Worm (Caenorhabditis elegans) whole organism, L1 larva: ENCODE data around the gene coa-7.

Experiments
- dpl-1 ChIP-seq, 3 experiments: fragments of 150-350 bp in 2 of 3; sonication (generic microtip) in 1 of 3; optimal IDR thresholded peaks; 2 replicates each; lab custom pipeline; 2014 to 2017; ENCODE audit warnings: missing biosample characterization in 3 of 3, missing genetic modification characterization in 3 of 3, missing genetic modification reagents in 3 of 3
- egl-13 ChIP-seq: sonication (generic microtip); optimal IDR thresholded peaks from 2 replicates; lab custom pipeline; 2016; ENCODE audit warnings: missing genotype, missing genetic modification reagents, missing genetic modification characterization, missing compliant biosample characterization
- fos-1 ChIP-seq: fragments of 150-350 bp; optimal IDR thresholded peaks from 2 replicates; lab custom pipeline; 2014; ENCODE audit warnings: missing biosample characterization, missing genetic modification characterization
- grh-1 ChIP-seq: fragments of 200-800 bp; sonication (Bioruptor generic); IDR thresholded peaks from 2 replicates; pipeline ENCODE4 v1.3.6; 2022; ENCODE audit warnings: missing genetic modification reagents, missing genetic modification characterization, missing compliant biosample characterization
- lin-35 ChIP-seq, 2 experiments: fragments of 150-350 bp; optimal IDR thresholded peaks; 2 replicates each; lab custom pipeline; 2014; ENCODE audit warnings: missing biosample characterization in 2 of 2, missing genetic modification characterization in 2 of 2, missing genetic modification reagents in 2 of 2
- lsy-2 ChIP-seq, 2 experiments: fragments of 150-350 bp; optimal IDR thresholded peaks; 2 replicates each; lab custom pipeline; 2014; ENCODE audit warnings: missing biosample characterization in 2 of 2, missing genetic modification characterization in 2 of 2
- nhr-11 ChIP-seq: fragments of 150-350 bp; optimal IDR thresholded peaks from 2 replicates; lab custom pipeline; 2014; ENCODE audit warnings: missing biosample characterization, missing genetic modification characterization
- nhr-19 ChIP-seq: fragments of 200-800 bp; sonication (Bioruptor generic); conservative IDR thresholded peaks from 2 replicates; pipeline ENCODE4 v1.3.6; 2022; ENCODE audit warnings: missing genetic modification characterization, missing compliant biosample characterization
- pax-3 ChIP-seq: fragments of 200-800 bp; sonication (Bioruptor generic); optimal IDR thresholded peaks from 2 replicates; lab custom pipeline; 2018; ENCODE audit warnings: mild to moderate bottlenecking, missing genetic modification characterization, moderate library complexity, missing compliant biosample characterization
- snpc-4 ChIP-seq: fragments of 150-350 bp; optimal IDR thresholded peaks from 2 replicates; lab custom pipeline; 2014; ENCODE audit warnings: missing biosample characterization, missing genetic modification characterization
- unc-86 ChIP-seq: sonication (generic microtip); optimal IDR thresholded peaks from 2 replicates; lab custom pipeline; 2016; ENCODE audit warnings: missing genetic modification characterization, missing compliant biosample characterization
- ztf-4 ChIP-seq: fragments of 150-350 bp; optimal IDR thresholded peaks from 2 replicates; lab custom pipeline; 2014; ENCODE audit warnings: missing biosample characterization, missing genetic modification characterization

- no peak for TF ChIP-seq fos-1 (tag; lab: Kevin White, UChicago)
- no peak for TF ChIP-seq snpc-4 (tag; lab: Kevin White, UChicago)
- TF ChIP-seq unc-86 (tag; lab: Kevin White, UChicago): no peak
- TF ChIP-seq nhr-11 (tag; lab: Kevin White, UChicago): no peak
- TF ChIP-seq egl-13 (tag; lab: Kevin White, UChicago): no peak
- no peak for TF ChIP-seq ztf-4
- TF ChIP-seq lsy-2 (tag; optimal IDR thresholded peaks at IDR 0.05; lab: Kevin White, UChicago): no peak
- no peak for TF ChIP-seq grh-1 (GFP tag; lab: Robert Waterston, UW)
- no peak for TF ChIP-seq dpl-1 (GFP tag; optimal IDR thresholded peaks at IDR 0.05; lab: Kevin White, UChicago)
- TF ChIP-seq nhr-19 (GFP tag; lab: Robert Waterston, UW): no peak
- TF ChIP-seq pax-3 (tag; lab: Kevin White, UChicago): no peak
- no peak for TF ChIP-seq lin-35 (GFP tag; optimal IDR thresholded peaks at IDR 0.05; lab: Kevin White, UChicago)
These were observed 45.0 kb upstream of the coa-7 start, which contains the start of gene xpf-1 for ce11 chrII:11695945-11696270.
